Fruit fly (Drosophila melanogaster) whole organism, embryonic: ENCODE results near the gene VGlut.

ENCODE experiments used
- Abd-B ChIP-seq: fragments of 200-800 bp; sonication (Bioruptor generic); optimal IDR thresholded peaks from 2 replicates; lab custom pipeline; 2018; ENCODE audit warnings: missing biosample characterization, mild to moderate bottlenecking, missing genetic modification characterization, moderate library complexity
- BEAF-32 ChIP-seq: fragments of 200-800 bp; sonication (Bioruptor generic); optimal IDR thresholded peaks from 3 replicates; lab custom pipeline; 2017; ENCODE audit warnings: missing biosample characterization, missing genetic modification characterization, mild to moderate bottlenecking, moderate library complexity, missing genetic modification reagents
- Bdp1 ChIP-seq: fragments of 200-800 bp; sonication (Bioruptor generic); optimal IDR thresholded peaks from 3 replicates; lab custom pipeline; 2016; ENCODE audit warnings: missing biosample characterization, missing genetic modification characterization
- CG1024 ChIP-seq: fragments of 200-800 bp; sonication (Bioruptor generic); IDR thresholded peaks from 2 replicates; pipeline ENCODE4 v1.3.6; 2022; ENCODE audit warnings: missing biosample characterization, missing genetic modification characterization
- CG10431 ChIP-seq: fragments of 200-800 bp; sonication (Bioruptor generic); optimal IDR thresholded peaks from 3 replicates; lab custom pipeline; 2018; ENCODE audit warnings: missing biosample characterization, mild to moderate bottlenecking, missing genetic modification characterization
- CG11456 ChIP-seq: fragments of 200-800 bp; sonication (Bioruptor generic); IDR thresholded peaks from 3 replicates; pipeline ENCODE4 v1.3.6; 2022; ENCODE audit warnings: missing biosample characterization, missing genetic modification characterization
- CG11560 ChIP-seq: fragments of 200-800 bp; sonication (Bioruptor generic); IDR thresholded peaks from 3 replicates; pipeline ENCODE4 v1.3.6; 2022; ENCODE audit warnings: missing biosample characterization, missing genetic modification characterization
- CG11723 ChIP-seq: fragments of 200-800 bp; sonication (Bioruptor generic); optimal IDR thresholded peaks from 2 replicates; lab custom pipeline; 2017; ENCODE audit warnings: missing biosample characterization, mild to moderate bottlenecking, missing genetic modification characterization
- CG12155 ChIP-seq: fragments of 200-800 bp; sonication (Bioruptor generic); optimal IDR thresholded peaks from 3 replicates; lab custom pipeline; 2016; ENCODE audit warnings: missing biosample characterization, missing genetic modification characterization
- CG12236 ChIP-seq: fragments of 200-800 bp; sonication (Bioruptor generic); optimal IDR thresholded peaks from 2 replicates; lab custom pipeline; 2016; ENCODE audit warnings: missing biosample characterization, missing genetic modification characterization
- CG13624 ChIP-seq: fragments of 200-800 bp; sonication (Bioruptor generic); optimal IDR thresholded peaks from 2 replicates; lab custom pipeline; 2016; ENCODE audit warnings: missing biosample characterization, missing genetic modification characterization
- CG14441 ChIP-seq: fragments of 200-800 bp; sonication (Bioruptor generic); IDR thresholded peaks from 2 replicates; pipeline ENCODE4 v1.3.6; 2022; ENCODE audit warnings: missing biosample characterization, missing genetic modification characterization
- CG14667 ChIP-seq: fragments of 200-800 bp; sonication (Bioruptor generic); IDR thresholded peaks from 2 replicates; pipeline ENCODE4 v1.3.6; 2022; ENCODE audit warnings: missing biosample characterization, missing genetic modification characterization
- CG1529 ChIP-seq: fragments of 200-800 bp; sonication (Bioruptor generic); optimal IDR thresholded peaks from 3 replicates; lab custom pipeline; 2018; ENCODE audit warnings: missing biosample characterization, missing genetic modification characterization
- CG1602 ChIP-seq: fragments of 200-800 bp; sonication (Bioruptor generic); optimal IDR thresholded peaks from 3 replicates; lab custom pipeline; 2016; ENCODE audit warnings: missing biosample characterization, missing genetic modification characterization
- CG17186 ChIP-seq: fragments of 200-800 bp; sonication (Bioruptor generic); optimal IDR thresholded peaks from 3 replicates; lab custom pipeline; 2017; ENCODE audit warnings: missing biosample characterization, missing genetic modification reagents, missing genetic modification characterization
- CG18476 ChIP-seq: fragments of 200-800 bp; sonication (Bioruptor generic); optimal IDR thresholded peaks from 2 replicates; lab custom pipeline; 2016; ENCODE audit warnings: missing biosample characterization, mild to moderate bottlenecking, missing genetic modification characterization
- CG18764 ChIP-seq: fragments of 200-800 bp; sonication (Bioruptor generic); optimal IDR thresholded peaks from 3 replicates; lab custom pipeline; 2016; ENCODE audit warnings: missing biosample characterization, missing genetic modification characterization
- CG30403 ChIP-seq: fragments of 200-800 bp; sonication (Bioruptor generic); optimal IDR thresholded peaks from 3 replicates; lab custom pipeline; 2016; ENCODE audit warnings: missing biosample characterization, missing genetic modification characterization
- CG4730 ChIP-seq: fragments of 200-800 bp; sonication (Bioruptor generic); IDR thresholded peaks from 2 replicates; pipeline ENCODE4 v1.3.6; 2022; ENCODE audit warnings: missing biosample characterization, missing genetic modification characterization
- CG7745 ChIP-seq: fragments of 200-800 bp; sonication (Bioruptor generic); optimal IDR thresholded peaks from 2 replicates; lab custom pipeline; 2018; ENCODE audit warnings: missing biosample characterization, mild to moderate bottlenecking, missing genetic modification characterization, moderate library complexity
- CG7987 ChIP-seq: fragments of 200-800 bp; sonication (Bioruptor generic); optimal IDR thresholded peaks from 2 replicates; lab custom pipeline; 2018; ENCODE audit warnings: missing biosample characterization, mild to moderate bottlenecking, missing genetic modification characterization, moderate library complexity
- CG8944 ChIP-seq: fragments of 200-800 bp; sonication (Bioruptor generic); optimal IDR thresholded peaks from 3 replicates; lab custom pipeline; 2016; ENCODE audit warnings: missing biosample characterization, missing genetic modification characterization
- CHES-1-like ChIP-seq: fragments of 200-800 bp; sonication (Bioruptor generic); optimal IDR thresholded peaks from 2 replicates; lab custom pipeline; 2016; ENCODE audit warnings: missing biosample characterization, missing genetic modification characterization
- Dll ChIP-seq: fragments of 200-800 bp; sonication (Bioruptor generic); IDR thresholded peaks from 4 replicates; pipeline ENCODE4 v1.3.6; 2022; ENCODE audit warnings: missing biosample characterization, missing genetic modification characterization; ENCODE audit not compliant: partially characterized antibody
- Hr39 ChIP-seq: fragments of >200 bp; optimal IDR thresholded peaks from 2 replicates; lab custom pipeline; 2017
- Hsf ChIP-seq: fragments of 200-800 bp; sonication (Bioruptor generic); optimal IDR thresholded peaks from 3 replicates; lab custom pipeline; 2016; ENCODE audit warnings: missing biosample characterization, missing genetic modification characterization
- MBD-R2 ChIP-seq: fragments of 200-800 bp; sonication (Bioruptor generic); IDR thresholded peaks from 2 replicates; pipeline ENCODE4 v1.3.6; 2022; ENCODE audit warnings: missing biosample characterization, missing genetic modification characterization
- MTF-1 ChIP-seq: fragments of 200-800 bp; sonication (Bioruptor generic); optimal IDR thresholded peaks from 2 replicates; lab custom pipeline; 2018; ENCODE audit warnings: missing biosample characterization, mild to moderate bottlenecking, missing genetic modification characterization, borderline replicate concordance
- NC2α ChIP-seq: fragments of 200-800 bp; sonication (Bioruptor generic); optimal IDR thresholded peaks from 2 replicates; lab custom pipeline; 2016; ENCODE audit warnings: missing biosample characterization, missing genetic modification characterization
- NC2β ChIP-seq: fragments of 200-800 bp; sonication (Bioruptor generic); optimal IDR thresholded peaks from 2 replicates; lab custom pipeline; 2016; ENCODE audit warnings: missing biosample characterization, missing genetic modification characterization
- Oli ChIP-seq: fragments of 200-800 bp; sonication (Bioruptor generic); optimal IDR thresholded peaks from 2 replicates; lab custom pipeline; 2018; ENCODE audit warnings: missing biosample characterization, mild to moderate bottlenecking, missing genetic modification characterization, moderate library complexity
- Scr ChIP-seq: fragments of 200-800 bp; sonication (Bioruptor generic); IDR thresholded peaks from 2 replicates; pipeline ENCODE4 v1.3.6; 2022; ENCODE audit warnings: missing biosample characterization, missing genetic modification characterization; ENCODE audit not compliant: partially characterized antibody
- amos ChIP-seq: fragments of 200-800 bp; sonication (Bioruptor generic); IDR thresholded peaks from 2 replicates; pipeline ENCODE4 v1.3.6; 2022; ENCODE audit warnings: missing biosample characterization, missing genetic modification characterization; ENCODE audit not compliant: partially characterized antibody
- ase ChIP-seq: fragments of 200-800 bp; sonication (Bioruptor generic); IDR thresholded peaks from 3 replicates; pipeline ENCODE4 v1.3.6; 2022; ENCODE audit warnings: missing biosample characterization, missing genetic modification characterization
- bsh ChIP-seq, 2 experiments: fragments of 200-800 bp; sonication (Bioruptor generic); optimal IDR thresholded peaks; 2 replicates each; lab custom pipeline; 2017 to 2018; ENCODE audit warnings: mild to moderate bottlenecking in 2 of 2, missing biosample characterization in 2 of 2, missing genetic modification characterization in 2 of 2, moderate library complexity in 1 of 2
- gce ChIP-seq: fragments of 200-800 bp; sonication (Bioruptor generic); IDR thresholded peaks from 3 replicates; pipeline ENCODE4 v1.3.6; 2022; ENCODE audit warnings: missing biosample characterization, missing genetic modification characterization
- gsb ChIP-seq: fragments of 200-800 bp; sonication (Bioruptor generic); IDR thresholded peaks from 2 replicates; pipeline ENCODE4 v1.3.6; 2022; ENCODE audit warnings: missing biosample characterization, missing genetic modification characterization
- knrl ChIP-seq: fragments of 200-800 bp; sonication (Bioruptor generic); IDR thresholded peaks from 3 replicates; pipeline ENCODE4 v1.3.6; 2022; ENCODE audit warnings: missing biosample characterization, missing genetic modification characterization; ENCODE audit not compliant: partially characterized antibody
- lmd ChIP-seq: fragments of 200-800 bp; sonication (Bioruptor generic); IDR thresholded peaks from 2 replicates; pipeline ENCODE4 v1.3.6; 2022; ENCODE audit warnings: missing biosample characterization, missing genetic modification characterization
- mirr ChIP-seq: fragments of 200-800 bp; sonication (Bioruptor generic); optimal IDR thresholded peaks from 3 replicates; lab custom pipeline; 2018; ENCODE audit warnings: missing biosample characterization, mild to moderate bottlenecking, missing genetic modification characterization
- onecut ChIP-seq: fragments of 200-800 bp; sonication (Bioruptor generic); IDR thresholded peaks from 2 replicates; pipeline ENCODE4 v1.3.6; 2022; ENCODE audit warnings: missing biosample characterization, missing genetic modification characterization
- pan ChIP-seq, 4 experiments: fragments of >200 bp in 3 of 4; fragments of 200-800 bp in 1 of 4; sonication (Bioruptor generic) in 1 of 4; optimal IDR thresholded peaks in 3 of 4; IDR thresholded peaks in 1 of 4; 2 replicates each; pipeline versions ENCODE4 v1.3.6 to Lab custom; 2017 to 2022; ENCODE audit warnings: missing biosample characterization in 2 of 4, missing genetic modification characterization in 2 of 4, mixed read lengths in 1 of 4
- phol ChIP-seq: fragments of 200-800 bp; sonication (Bioruptor generic); optimal IDR thresholded peaks from 3 replicates; lab custom pipeline; 2018; ENCODE audit warnings: missing biosample characterization, mild to moderate bottlenecking, missing genetic modification characterization, moderate library complexity
- pita ChIP-seq: fragments of 200-800 bp; sonication (Bioruptor generic); optimal IDR thresholded peaks from 2 replicates; lab custom pipeline; 2017; ENCODE audit warnings: missing biosample characterization, mild to moderate bottlenecking, missing genetic modification characterization
- sim ChIP-seq: fragments of 200-800 bp; sonication (Bioruptor generic); IDR thresholded peaks from 2 replicates; pipeline ENCODE4 v1.3.6; 2022; ENCODE audit warnings: missing biosample characterization, missing genetic modification characterization
- sisA ChIP-seq: fragments of 200-800 bp; sonication (Bioruptor generic); IDR thresholded peaks from 2 replicates; pipeline ENCODE4 v1.3.6; 2022; ENCODE audit warnings: missing biosample characterization, missing genetic modification characterization
- stwl ChIP-seq: fragments of 200-800 bp; sonication (Bioruptor generic); optimal IDR thresholded peaks from 3 replicates; lab custom pipeline; 2018; ENCODE audit warnings: missing biosample characterization, mild to moderate bottlenecking, missing genetic modification characterization, moderate library complexity
- tna ChIP-seq: fragments of 200-800 bp; sonication (Bioruptor generic); IDR thresholded peaks from 2 replicates; pipeline ENCODE4 v1.3.6; 2022; ENCODE audit warnings: missing biosample characterization, missing genetic modification characterization; ENCODE audit not compliant: partially characterized antibody

The VGlut gene

dm6 chr2L:2433494-2434054 lies 33.5 kb downstream of the VGlut start (continued):
- TF ChIP-seq sisA (GFP tag; lab: Robert Waterston, UW): peak; percentile 92
- TF ChIP-seq bsh (GFP tag; optimal IDR thresholded peaks at IDR 0.05; lab: Kevin White, UChicago): peak; percentile 91 to 93
- TF ChIP-seq CG18764 (GFP tag; lab: Kevin White, UChicago): peak; percentile 58
- TF ChIP-seq knrl (GFP tag; lab: Robert Waterston, UW): no peak
- peak; percentile 72 for TF ChIP-seq CG12236
- TF ChIP-seq Abd-B (GFP tag; lab: Kevin White, UChicago): peak; percentile 86
- peak; percentile 50 for TF ChIP-seq CG10431
- no peak for TF ChIP-seq Dll (GFP tag; lab: Robert Waterston, UW)
- no peak for TF ChIP-seq CG7745 (tag; lab: Kevin White, UChicago)
- TF ChIP-seq CG1529 (GFP tag; lab: Kevin White, UChicago): peak; percentile 89
- TF ChIP-seq CG13624 (GFP tag; lab: Kevin White, UChicago): peak; percentile 80
- TF ChIP-seq mirr (GFP tag; lab: Kevin White, UChicago): no peak
- peak; percentile 87 for TF ChIP-seq CG14441
- peak; percentile 46 for TF ChIP-seq CG14667 (GFP tag; lab: Robert Waterston, UW)
- no peak for TF ChIP-seq Scr (GFP tag; lab: Robert Waterston, UW)
- TF ChIP-seq Hsf (GFP tag; lab: Kevin White, UChicago): peak; percentile 84
- peak; percentile 79 for TF ChIP-seq CG1602
- no peak for TF ChIP-seq gsb (GFP tag; lab: Robert Waterston, UW)
- TF ChIP-seq CG7987 (GFP tag; lab: Kevin White, UChicago): no peak
- peak; percentile 82 for TF ChIP-seq phol (tag; lab: Kevin White, UChicago)
- peak; percentile 53 for TF ChIP-seq NC2α (GFP tag; lab: Kevin White, UChicago)
- TF ChIP-seq Bdp1: peak; percentile 52
- peak; percentile 70 for TF ChIP-seq CHES-1-like (GFP tag; lab: Kevin White, UChicago)
- TF ChIP-seq onecut: peak; percentile 82
- TF ChIP-seq pan (optimal IDR thresholded peaks at IDR 0.05; lab: Kevin White, UChicago): no peak
- peak in 1 of 2 experiments; percentile 87 for TF ChIP-seq pan (GFP tag; optimal IDR thresholded peaks at IDR 0.05 in 1 of 2, IDR thresholded peaks at IDR 0.05 in 1 of 2)
- TF ChIP-seq stwl: no peak
- TF ChIP-seq pita (GFP tag; lab: Kevin White, UChicago): no peak
- peak; percentile 62; the same call in 1 of the 2 replicates for TF ChIP-seq CG4730 (GFP tag; lab: Robert Waterston, UW)
- TF ChIP-seq CG18476: peak; percentile 71
- peak; percentile 47; the same call in 1 of the 2 replicates for TF ChIP-seq MBD-R2 (GFP tag; lab: Robert Waterston, UW)
- TF ChIP-seq NC2β (GFP tag; lab: Kevin White, UChicago): peak; percentile 75
- peak; percentile 10 for TF ChIP-seq CG17186
- TF ChIP-seq MTF-1 (GFP tag; lab: Kevin White, UChicago): peak; percentile 51
- peak; percentile 76 for TF ChIP-seq sim (GFP tag; lab: Robert Waterston, UW)
- TF ChIP-seq Hr39 (lab: Kevin White, UChicago): no peak
- TF ChIP-seq lmd (GFP tag; lab: Robert Waterston, UW): peak; percentile 86
- peak; percentile 76 for TF ChIP-seq CG1024
- TF ChIP-seq amos (GFP tag; lab: Robert Waterston, UW): no peak
- TF ChIP-seq CG11723 (GFP tag; lab: Kevin White, UChicago): peak; percentile 72
- TF ChIP-seq BEAF-32 (GFP tag; lab: Kevin White, UChicago): no peak
- TF ChIP-seq CG8944 (GFP tag; lab: Kevin White, UChicago): peak; percentile 79
- peak; percentile 80 for TF ChIP-seq CG11456
- TF ChIP-seq ase (GFP tag; lab: Robert Waterston, UW): peak; percentile 81
- peak; percentile 66 for TF ChIP-seq CG12155 (GFP tag; lab: Kevin White, UChicago)
- TF ChIP-seq tna: no peak
- 0 out of 3 replicates have a peak, but pooled peaks have one; percentile 15 for TF ChIP-seq CG11560 (tag; lab: Robert Waterston, UW)
- TF ChIP-seq CG30403: peak; percentile 87
- TF ChIP-seq Oli (tag; lab: Kevin White, UChicago): peak; percentile 92
- peak; percentile 73; the same call in 2 of the 3 replicates for TF ChIP-seq gce (GFP tag; lab: Robert Waterston, UW)
